Fruit fly (Drosophila melanogaster): ENCODE measurements around the gene Naa15-16.

Gene Naa15-16

DNA sequence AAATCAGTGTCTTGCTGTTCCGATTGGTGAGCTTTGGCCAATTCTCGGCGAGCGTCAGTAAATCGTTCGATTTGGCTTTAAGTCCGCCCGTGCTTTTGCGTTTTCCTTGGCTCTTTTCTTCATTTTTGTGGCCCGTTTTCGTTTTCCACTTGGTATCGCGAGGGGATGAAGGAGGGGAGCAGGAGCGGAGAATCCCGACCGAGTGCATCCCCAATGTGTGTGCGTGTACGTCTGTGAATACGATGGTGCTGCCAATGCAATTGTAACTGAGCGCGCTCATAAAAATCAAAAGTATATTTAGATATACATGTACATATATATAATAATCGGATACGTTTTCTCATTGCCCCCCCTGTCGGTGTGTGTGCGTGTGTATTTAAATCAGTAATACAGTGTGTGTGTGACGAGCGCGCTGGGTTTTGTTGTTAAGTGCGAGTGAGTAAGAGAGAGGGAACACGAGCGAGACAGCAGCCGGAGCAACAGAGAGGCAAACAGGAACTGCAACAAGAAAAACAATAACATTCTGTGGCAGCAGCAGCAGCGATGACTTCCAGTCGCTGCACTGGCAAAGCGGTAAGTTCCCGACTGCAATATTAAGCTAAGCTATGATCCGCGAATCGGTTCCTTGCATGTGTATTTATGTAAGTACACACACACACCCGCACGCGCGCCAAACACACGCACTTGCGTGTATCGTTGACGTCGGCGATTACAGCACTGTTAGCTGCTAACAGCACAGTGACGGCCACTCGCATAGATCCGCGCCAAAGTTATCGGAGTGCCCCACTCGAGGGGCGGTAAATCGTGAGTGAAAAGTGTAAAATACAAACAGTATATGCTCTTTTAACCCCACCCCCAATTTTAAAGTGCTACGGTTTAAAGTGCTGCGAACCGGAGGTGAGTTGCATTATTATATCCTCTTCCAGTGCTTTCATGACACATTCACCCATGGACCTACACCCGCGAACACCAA, 16.1 kb downstream of the Naa15-16 start (continued):
- TF ChIP-seq Chrac-16 (GFP tag; optimal IDR thresholded peaks at IDR 0.05) (peak; percentile 22), bbx (GFP tag; IDR thresholded peaks at IDR 0.05; ENCODE audit: partially characterized antibody) (no peak), stwl (tag; optimal IDR thresholded peaks at IDR 0.05) (no peak), CrebB (tag; optimal IDR thresholded peaks at IDR 0.05) (no peak), CG16779 (GFP tag; IDR thresholded peaks at IDR 0.05) (no peak), CG8944 (GFP tag; optimal IDR thresholded peaks at IDR 0.05) (peak; percentile 37), Dfd (GFP tag; optimal IDR thresholded peaks at IDR 0.05) (no peak), CG18476 (GFP tag; optimal IDR thresholded peaks at IDR 0.05) (no peak), pros (GFP tag; optimal IDR thresholded peaks at IDR 0.05) (no peak), CG8478 (optimal IDR thresholded peaks at IDR 0.05) (peak; percentile 94), unc-4 (GFP tag; IDR thresholded peaks at IDR 0.05; ENCODE audit: partially characterized antibody) (no peak), trh (GFP tag; optimal IDR thresholded peaks at IDR 0.05) (no peak), ab (GFP tag; optimal IDR thresholded peaks at IDR 0.05) (no peak), schlank (tag; optimal IDR thresholded peaks at IDR 0.05) (peak; percentile 54), ato (GFP tag; IDR thresholded peaks at IDR 0.05; ENCODE audit: partially characterized antibody) (no peak), nerfin-2 (GFP tag; IDR thresholded peaks at IDR 0.05; ENCODE audit: partially characterized antibody) (no peak), Dp (GFP tag; optimal IDR thresholded peaks at IDR 0.05) (no peak), Med (GFP tag) (peak; percentile 92), CG6854 (GFP tag; optimal IDR thresholded peaks at IDR 0.05) (peak; percentile 37), CG7963 (GFP tag; IDR thresholded peaks at IDR 0.05; ENCODE audit: partially characterized antibody) (no peak), HLH4C (GFP tag; IDR thresholded peaks at IDR 0.05; ENCODE audit: partially characterized antibody) (no peak), CG17829 (tag; optimal IDR thresholded peaks at IDR 0.05) (peak; percentile 53), repo (GFP tag; optimal IDR thresholded peaks at IDR 0.05) (no peak), CG15073 (GFP tag; optimal IDR thresholded peaks at IDR 0.05) (peak; percentile 76), CG11247 (GFP tag; IDR thresholded peaks at IDR 0.05) (peak; percentile 41; the same call in 1 of the 2 replicates), sd (tag; optimal IDR thresholded peaks at IDR 0.05) (no peak), CG6654 (GFP tag; optimal IDR thresholded peaks at IDR 0.05) (peak; percentile 19), en (GFP tag; optimal IDR thresholded peaks at IDR 0.05) (peak; percentile 19), Kr (GFP tag; optimal IDR thresholded peaks at IDR 0.05) (no peak), Dek (tag; optimal IDR thresholded peaks at IDR 0.05) (peak; percentile 57), CG5953 (GFP tag; IDR thresholded peaks at IDR 0.05) (0 out of 2 replicates have a peak, but pooled peaks have one; percentile 6), Hand (GFP tag; optimal IDR thresholded peaks at IDR 0.05) (peak; percentile 43), CG13894 (tag; optimal IDR thresholded peaks at IDR 0.05) (peak; percentile 34), CG8924 (tag; optimal IDR thresholded peaks at IDR 0.05) (peak; percentile 34), CG9437 (GFP tag; optimal IDR thresholded peaks at IDR 0.05) (peak; percentile 30), CG10431 (GFP tag; optimal IDR thresholded peaks at IDR 0.05) (no peak), CG2889 (GFP tag; IDR thresholded peaks at IDR 0.05) (0 out of 3 replicates have a peak, but pooled peaks have one; percentile 23), ftz-f1 (GFP tag; optimal IDR thresholded peaks at IDR 0.05) (no peak), CG4820 (GFP tag; optimal IDR thresholded peaks at IDR 0.05) (peak; percentile 32), CG10366 (GFP tag; IDR thresholded peaks at IDR 0.05) (peak; percentile 42), da (GFP tag; optimal IDR thresholded peaks at IDR 0.05) (no peak), CG9727 (GFP tag; optimal IDR thresholded peaks at IDR 0.05) (peak; percentile 59), CG8359 (GFP tag; optimal IDR thresholded peaks at IDR 0.05; ENCODE audit: borderline replicate concordance) (no peak), Ada2b (GFP tag; IDR thresholded peaks at IDR 0.05) (peak; percentile 57; the same call in 1 of the 2 replicates), kay (GFP tag; optimal IDR thresholded peaks at IDR 0.05) (peak; percentile 42), CG12769 (tag; optimal IDR thresholded peaks at IDR 0.05) (peak; percentile 71), Atf6 (GFP tag; IDR thresholded peaks at IDR 0.05) (peak; percentile 71), CG6683 (GFP tag; optimal IDR thresholded peaks at IDR 0.05) (peak; percentile 35)

Data from whole organism, embryonic.